Worm (Caenorhabditis elegans): ENCODE results near the gene dnc-2.

The dnc-2 gene

ce11 chrIII:5939453-5940296, 14.1 kb upstream of the dnc-2 start, which contains the start of gene ubq-1:
Gene ubq-1 (plus strand): TSS chrIII:5940254.
- peak; percentile 34 for TF ChIP-seq mep-1 (tag; optimal IDR thresholded peaks at IDR 0.05)
- TF ChIP-seq ztf-4 (tag; optimal IDR thresholded peaks at IDR 0.05): peak; percentile 42
- TF ChIP-seq efl-1 (optimal IDR thresholded peaks at IDR 0.05): no peak
- peak in 1 of 2 experiments; percentile 65 for TF ChIP-seq efl-1 (GFP tag; optimal IDR thresholded peaks at IDR 0.05 in 1 of 2)
- peak; percentile 1 for TF ChIP-seq snu-23 (GFP tag; optimal IDR thresholded peaks at IDR 0.05)
- no peak for TF ChIP-seq blmp-1 (tag; optimal IDR thresholded peaks at IDR 0.05)
- no peak for TF ChIP-seq lin-13 (GFP tag; optimal IDR thresholded peaks at IDR 0.05)
- TF ChIP-seq nhr-76 (tag; optimal IDR thresholded peaks at IDR 0.05): no peak
- peak; percentile 48 for TF ChIP-seq nhr-71 (tag; optimal IDR thresholded peaks at IDR 0.05)
- TF ChIP-seq elt-2 (tag; optimal IDR thresholded peaks at IDR 0.05): peak; percentile 19
- TF ChIP-seq unc-130 (tag; optimal IDR thresholded peaks at IDR 0.05): no peak
- no peak for TF ChIP-seq sup-37 (GFP tag; optimal IDR thresholded peaks at IDR 0.05)
- TF ChIP-seq sox-4 (tag; optimal IDR thresholded peaks at IDR 0.05): no peak
- no peak for TF ChIP-seq nhr-237 (tag; optimal IDR thresholded peaks at IDR 0.05)
- TF ChIP-seq ceh-63 (GFP tag; optimal IDR thresholded peaks at IDR 0.05): no peak
- TF ChIP-seq nhr-47 (tag; optimal IDR thresholded peaks at IDR 0.05): no peak
- no peak for TF ChIP-seq irx-1 (tag; optimal IDR thresholded peaks at IDR 0.05)
- TF ChIP-seq hlh-4 (tag; optimal IDR thresholded peaks at IDR 0.05): no peak
- no peak for TF ChIP-seq lin-15B (tag; optimal IDR thresholded peaks at IDR 0.05)
- no peak for TF ChIP-seq nhr-77 (tag; optimal IDR thresholded peaks at IDR 0.05)
- TF ChIP-seq fkh-8 (tag; optimal IDR thresholded peaks at IDR 0.05): no peak
- TF ChIP-seq tlp-1 (tag; optimal IDR thresholded peaks at IDR 0.05): no peak
- TF ChIP-seq nhr-19 (GFP tag; conservative IDR thresholded peaks at IDR 0.05): 0 out of 2 replicates have a peak, but pooled peaks have one; percentile 20
- TF ChIP-seq unc-86 (tag; optimal IDR thresholded peaks at IDR 0.05): no peak
- no peak for TF ChIP-seq hpl-2 (GFP tag; optimal IDR thresholded peaks at IDR 0.05)
- TF ChIP-seq isw-1 (GFP tag; IDR thresholded peaks at IDR 0.05): no peak
- peak in 1 of 2 experiments; percentile 15 for TF ChIP-seq lin-35 (GFP tag; optimal IDR thresholded peaks at IDR 0.05)
- TF ChIP-seq mef-2 (tag; optimal IDR thresholded peaks at IDR 0.05): no peak
- peak; percentile 14 for TF ChIP-seq dsc-1 (tag; optimal IDR thresholded peaks at IDR 0.05)
- peak; percentile 18 for TF ChIP-seq rnt-1 (tag; optimal IDR thresholded peaks at IDR 0.05)
- TF ChIP-seq C34B4.2 (tag; optimal IDR thresholded peaks at IDR 0.05): no peak
- TF ChIP-seq pqm-1 (tag; optimal IDR thresholded peaks at IDR 0.05): no peak
- peak; percentile 55 for TF ChIP-seq zip-4 (GFP tag; optimal IDR thresholded peaks at IDR 0.05)
- TF ChIP-seq xbp-1 (tag; optimal IDR thresholded peaks at IDR 0.05): no peak
- no peak for TF ChIP-seq aha-1 (tag; optimal IDR thresholded peaks at IDR 0.05)
- no peak for TF ChIP-seq unc-62 (GFP tag; optimal IDR thresholded peaks at IDR 0.05)
- no peak for TF ChIP-seq dpl-1 (GFP tag; optimal IDR thresholded peaks at IDR 0.05)
- TF ChIP-seq Y116A8C.19 (tag; optimal IDR thresholded peaks at IDR 0.05; ENCODE audit: borderline replicate concordance): no peak
- TF ChIP-seq lin-14 (GFP tag; optimal IDR thresholded peaks at IDR 0.05): no peak

ce11 chrIII:5938790-5939452, 13.4 kb upstream of the dnc-2 start:
- TF ChIP-seq nhr-85 (tag) (peak; percentile 67), mdl-1 (tag; optimal IDR thresholded peaks at IDR 0.05) (no peak), blmp-1 (tag; optimal IDR thresholded peaks at IDR 0.05) (no peak), skn-1 (tag; optimal IDR thresholded peaks at IDR 0.05) (peak; percentile 19), fkh-8 (tag; optimal IDR thresholded peaks at IDR 0.05) (no peak)

Measured in whole organism, L1 larva.